Fruit fly (Drosophila melanogaster): ENCODE measurements around the gene soti.
A peak's percentile ranks its signal among the peaks of the same experiment; 100 is the strongest.

The soti gene

DNA sequence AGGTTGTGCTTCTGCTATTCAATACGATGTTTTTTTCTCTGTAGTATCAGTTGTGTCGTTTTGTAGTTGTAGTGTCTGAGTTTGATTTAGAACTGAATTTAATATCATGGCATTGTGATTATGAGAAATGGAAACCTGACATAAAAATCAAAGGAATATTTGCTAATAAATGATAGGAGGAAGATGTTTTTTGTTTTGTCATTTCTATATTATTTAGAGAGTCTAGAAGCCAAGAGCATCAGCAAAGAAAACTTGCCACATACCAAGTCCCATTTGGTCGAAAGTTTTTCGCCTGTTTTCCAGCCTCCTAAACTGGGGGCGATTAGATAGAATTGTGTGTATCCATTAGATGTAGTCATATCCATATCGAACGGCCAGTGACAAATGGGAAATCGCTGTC, at the start of gene soti:
soti (minus strand) TSS at position 101 of the 400 bp plus-strand sequence.
- no peak for TF ChIP-seq achi (GFP tag; optimal IDR thresholded peaks at IDR 0.05)
- TF ChIP-seq topi (GFP tag; optimal IDR thresholded peaks at IDR 0.05) = no peak
- no peak for TF ChIP-seq spab (GFP tag; optimal IDR thresholded peaks at IDR 0.05)

DNA sequence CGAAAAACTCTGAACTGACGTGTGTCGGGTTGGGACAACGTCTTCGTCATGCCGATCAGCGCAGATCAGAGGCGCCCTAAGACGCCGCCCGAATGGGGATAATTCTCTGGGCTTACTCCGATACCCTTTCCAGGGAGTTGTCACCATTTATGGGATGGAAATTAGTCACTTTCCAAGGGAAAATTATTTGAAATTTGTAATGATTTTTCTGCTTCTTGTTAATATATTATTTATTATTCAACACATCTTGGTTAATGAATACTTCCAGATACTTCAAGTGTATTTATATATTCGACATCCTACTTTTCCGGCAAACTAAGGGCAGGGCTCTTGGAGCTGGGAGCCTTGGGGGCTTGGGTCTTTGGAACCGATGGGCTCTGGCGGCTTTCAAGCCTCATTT, 48.8 kb upstream of the soti start:
- TF ChIP-seq lz (GFP tag; optimal IDR thresholded peaks at IDR 0.05) (peak; percentile 73), CG11294 (GFP tag; IDR thresholded peaks at IDR 0.05) (no peak), fd85E (GFP tag; optimal IDR thresholded peaks at IDR 0.05) (peak; percentile 26), CG1621 (tag; optimal IDR thresholded peaks at IDR 0.05) (peak; percentile 45), Hr39 (GFP tag; optimal IDR thresholded peaks at IDR 0.05) (peak; percentile 70), spab (GFP tag; optimal IDR thresholded peaks at IDR 0.05) (peak; percentile 73), Met (GFP tag; optimal IDR thresholded peaks at IDR 0.05) (peak; percentile 73), Gug (GFP tag; IDR thresholded peaks at IDR 0.05) (no peak), svp (GFP tag) (peak; percentile 80), CG15336 (GFP tag; IDR thresholded peaks at IDR 0.05) (peak; percentile 52), CG34406 (GFP tag; optimal IDR thresholded peaks at IDR 0.05) (peak; percentile 60), Eip78C (GFP tag) (peak; percentile 95), CG6163 (GFP tag; IDR thresholded peaks at IDR 0.05) (peak; percentile 71), Hr4 (GFP tag; optimal IDR thresholded peaks at IDR 0.05) (peak; percentile 26), Ets96B (tag; optimal IDR thresholded peaks at IDR 0.05) (peak; percentile 86), Ets21C (GFP tag; optimal IDR thresholded peaks at IDR 0.05) (peak; percentile 17), cyc (GFP tag; optimal IDR thresholded peaks at IDR 0.05) (peak; percentile 65), topi (GFP tag; optimal IDR thresholded peaks at IDR 0.05) (peak; percentile 77), acj6 (GFP tag; optimal IDR thresholded peaks at IDR 0.05) (peak; percentile 73), achi (GFP tag; optimal IDR thresholded peaks at IDR 0.05) (peak; percentile 75), Sox14 (GFP tag; optimal IDR thresholded peaks at IDR 0.05) (peak; percentile 67), Lpt (GFP tag; optimal IDR thresholded peaks at IDR 0.05) (peak; percentile 22), CG7368 (GFP tag; optimal IDR thresholded peaks at IDR 0.05) (peak; percentile 36), CG3032 (tag; optimal IDR thresholded peaks at IDR 0.05) (peak; percentile 81), CG11902 (GFP tag; optimal IDR thresholded peaks at IDR 0.05) (peak; percentile 38), CG8119 (GFP tag; IDR thresholded peaks at IDR 0.05) (peak; percentile 45; the same call in 2 of the 3 replicates), ss (GFP tag; optimal IDR thresholded peaks at IDR 0.05) (peak; percentile 82 to 84), CG6792 (GFP tag; optimal IDR thresholded peaks at IDR 0.05) (peak; percentile 68), CG10669 (GFP tag; optimal IDR thresholded peaks at IDR 0.05) (peak; percentile 79), CG11762 (GFP tag; optimal IDR thresholded peaks at IDR 0.05; ENCODE audit: insufficient read depth) (peak; percentile 29), CG9139 (GFP tag; optimal IDR thresholded peaks at IDR 0.05) (peak; percentile 40), Eip75B (GFP tag; optimal IDR thresholded peaks at IDR 0.05) (peak; percentile 74), eg (GFP tag; IDR thresholded peaks at IDR 0.05) (peak; percentile 32; the same call in 1 of the 3 replicates), CG31627 (GFP tag; optimal IDR thresholded peaks at IDR 0.05) (peak; percentile 70), vri (GFP tag; optimal IDR thresholded peaks at IDR 0.05) (peak; percentile 23), Blimp-1 (GFP tag; optimal IDR thresholded peaks at IDR 0.05) (peak; percentile 16), dsx (GFP tag; optimal IDR thresholded peaks at IDR 0.05; ENCODE audit: poor library complexity, severe bottlenecking) (peak; percentile 81), salr (GFP tag; optimal IDR thresholded peaks at IDR 0.05) (peak in 1 of 2 experiments; percentile 52), CG8632 (GFP tag; optimal IDR thresholded peaks at IDR 0.05) (peak; percentile 69), fd59A (GFP tag; optimal IDR thresholded peaks at IDR 0.05) (peak; percentile 71), CG16779 (tag; optimal IDR thresholded peaks at IDR 0.05) (no peak), Sox102F (GFP tag; optimal IDR thresholded peaks at IDR 0.05) (peak; percentile 70), OdsH (GFP tag; optimal IDR thresholded peaks at IDR 0.05) (peak; percentile 72), Eip93F (GFP tag; optimal IDR thresholded peaks at IDR 0.05) (no peak), CG3919 (GFP tag; optimal IDR thresholded peaks at IDR 0.05) (peak; percentile 76), net (GFP tag; optimal IDR thresholded peaks at IDR 0.05) (peak; percentile 48), CG4318 (GFP tag; optimal IDR thresholded peaks at IDR 0.05) (no peak), CG10631 (GFP tag; optimal IDR thresholded peaks at IDR 0.05) (peak; percentile 78), pdm3 (GFP tag; optimal IDR thresholded peaks at IDR 0.05) (peak; percentile 62), Hr38 (GFP tag; optimal IDR thresholded peaks at IDR 0.05) (no peak)

Data from whole organism, prepupa.